Worm (Caenorhabditis elegans): Measurements from ENCODE around the gene col-13.

DNA sequence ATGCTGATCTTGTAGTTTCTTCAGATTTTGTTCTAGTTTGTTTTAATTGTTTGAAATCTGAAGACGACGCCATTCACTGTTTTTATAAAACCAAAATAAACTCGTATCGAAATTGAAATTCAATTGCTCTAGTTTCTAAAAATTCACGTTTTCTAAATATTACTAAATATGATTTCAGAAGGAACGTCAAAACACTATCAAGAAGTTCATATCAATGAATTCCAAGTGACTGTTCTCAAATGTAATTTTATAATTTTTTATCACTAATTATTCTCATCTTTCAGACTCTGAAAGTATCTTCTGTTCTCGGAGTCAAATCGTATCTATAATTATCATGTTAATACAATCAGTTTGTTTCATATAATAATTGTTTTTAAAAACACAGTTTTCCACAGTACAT, 19.0 kb upstream of the col-13 start, which contains the start of gene snf-10:
- TF ChIP-seq alr-1 (tag; optimal IDR thresholded peaks at IDR 0.05) (no peak), dmd-4 (tag; optimal IDR thresholded peaks at IDR 0.05) (no peak), aly-2 (tag; optimal IDR thresholded peaks at IDR 0.05) (no peak), lin-39 (tag; optimal IDR thresholded peaks at IDR 0.05) (no peak), elt-1 (tag; optimal IDR thresholded peaks at IDR 0.05) (no peak), lin-13 (GFP tag; optimal IDR thresholded peaks at IDR 0.05) (no peak)
